Worm (Caenorhabditis elegans) whole organism, young adult: ENCODE data around the gene nlp-18.

Experiments
- F49E8.2 ChIP-seq: sonication (generic microtip); optimal IDR thresholded peaks from 3 replicates; lab custom pipeline; 2017; ENCODE audit warnings: missing genetic modification characterization, mild to moderate bottlenecking, missing compliant biosample characterization, antibody characterized with exemption, moderate library complexity; ENCODE audit not compliant: insufficient read depth
- F55B11.4 ChIP-seq: sonication (generic microtip); optimal IDR thresholded peaks from 2 replicates; lab custom pipeline; 2016; ENCODE audit warnings: missing compliant biosample characterization, missing genetic modification characterization, borderline replicate concordance; ENCODE audit not compliant: insufficient read depth
- Y53F4B.3 ChIP-seq: fragments of 200-800 bp; sonication (Bioruptor generic); IDR thresholded peaks from 2 replicates; pipeline ENCODE4 v1.3.6; 2022; ENCODE audit warnings: missing genetic modification reagents, missing genetic modification characterization, missing compliant biosample characterization
- Y53G8AR.9 ChIP-seq: fragments of 200-800 bp; sonication (Bioruptor generic); conservative IDR thresholded peaks from 2 replicates; pipeline ENCODE4 v1.3.6; 2022; ENCODE audit warnings: missing genetic modification reagents, missing genetic modification characterization, missing compliant biosample characterization
- Y67H2A.10 ChIP-seq: fragments of 200-800 bp; sonication (Bioruptor generic); conservative IDR thresholded peaks from 2 replicates; pipeline ENCODE4 v1.3.6; 2022; ENCODE audit warnings: missing genetic modification reagents, missing genetic modification characterization, missing compliant biosample characterization
- Y95B8A.8 ChIP-seq: fragments of 200-800 bp; sonication (Bioruptor generic); IDR thresholded peaks from 2 replicates; pipeline ENCODE4 v1.3.6; 2022; ENCODE audit warnings: missing genetic modification reagents, missing genetic modification characterization, missing compliant biosample characterization
- atf-7 ChIP-seq: sonication (generic microtip); optimal IDR thresholded peaks from 2 replicates; lab custom pipeline; 2017; ENCODE audit warnings: mild to moderate bottlenecking, missing genetic modification characterization, missing compliant biosample characterization
- attf-3 ChIP-seq: fragments of 200-800 bp; sonication (Bioruptor generic); conservative IDR thresholded peaks from 2 replicates; pipeline ENCODE4 v1.3.6; 2022; ENCODE audit warnings: missing genetic modification reagents, missing genetic modification characterization, missing compliant biosample characterization
- ccch-3 ChIP-seq: fragments of 200-800 bp; sonication (Bioruptor generic); optimal IDR thresholded peaks from 2 replicates; lab custom pipeline; 2018; ENCODE audit warnings: mild to moderate bottlenecking, missing genetic modification characterization, missing compliant biosample characterization
- cebp-1 ChIP-seq, 2 experiments: fragments of 200-800 bp in 1 of 2; sonication (Bioruptor generic) in 1 of 2; sonication (generic microtip) in 1 of 2; IDR thresholded peaks in 1 of 2; optimal IDR thresholded peaks in 1 of 2; 2 replicates each; pipeline versions ENCODE4 v1.3.6 to Lab custom; 2017 to 2022; ENCODE audit warnings: missing compliant biosample characterization in 2 of 2, missing genetic modification characterization in 2 of 2, mild to moderate bottlenecking in 1 of 2, missing genetic modification reagents in 1 of 2, moderate library complexity in 1 of 2
- ceh-91 ChIP-seq: fragments of 200-800 bp; sonication (Bioruptor generic); IDR thresholded peaks from 2 replicates; pipeline ENCODE4 v1.3.6; 2022; ENCODE audit warnings: missing genetic modification reagents, missing genetic modification characterization, missing compliant biosample characterization
- chd-7 ChIP-seq: sonication (generic microtip); optimal IDR thresholded peaks from 2 replicates; lab custom pipeline; 2016; ENCODE audit warnings: mild to moderate bottlenecking, missing genetic modification characterization, moderate library complexity, missing compliant biosample characterization
- dpff-1 ChIP-seq: sonication (generic microtip); optimal IDR thresholded peaks from 2 replicates; lab custom pipeline; 2017; ENCODE audit warnings: mild to moderate bottlenecking, missing genetic modification characterization, missing compliant biosample characterization
- efl-1 ChIP-seq: fragments of 150-350 bp; optimal IDR thresholded peaks from 2 replicates; lab custom pipeline; 2014; ENCODE audit warnings: missing biosample characterization, missing genetic modification reagents, missing genetic modification characterization
- egl-18 ChIP-seq: fragments of 200-800 bp; sonication (Bioruptor generic); IDR thresholded peaks from 2 replicates; pipeline ENCODE4 v1.3.6; 2022; ENCODE audit warnings: missing genetic modification reagents, missing genetic modification characterization, missing compliant biosample characterization
- hmg-1.2 ChIP-seq: fragments of 200-800 bp; sonication (Bioruptor generic); IDR thresholded peaks from 2 replicates; pipeline ENCODE4 v1.3.6; 2022; ENCODE audit warnings: missing genetic modification reagents, missing genetic modification characterization, missing compliant biosample characterization
- hsf-1 ChIP-seq: fragments of 200-800 bp; sonication (Bioruptor generic); IDR thresholded peaks from 2 replicates; pipeline ENCODE4 v1.3.6; 2022; ENCODE audit warnings: missing genetic modification reagents, missing genetic modification characterization, missing compliant biosample characterization
- let-526 ChIP-seq: fragments of 200-800 bp; sonication (Bioruptor generic); IDR thresholded peaks from 2 replicates; pipeline ENCODE4 v1.3.6; 2022; ENCODE audit warnings: missing genetic modification reagents, missing genetic modification characterization, missing compliant biosample characterization
- madf-10 ChIP-seq: sonication (generic microtip); optimal IDR thresholded peaks from 2 replicates; lab custom pipeline; 2016; ENCODE audit warnings: mild to moderate bottlenecking, missing genetic modification characterization, missing compliant biosample characterization
- mxl-1 ChIP-seq: sonication (generic microtip); optimal IDR thresholded peaks from 2 replicates; lab custom pipeline; 2016; ENCODE audit warnings: missing genetic modification characterization, missing compliant biosample characterization
- nfya-1 ChIP-seq: sonication (generic microtip); optimal IDR thresholded peaks from 2 replicates; lab custom pipeline; 2017; ENCODE audit warnings: antibody characterized with exemption, missing compliant biosample characterization, missing genetic modification characterization, borderline replicate concordance; ENCODE audit not compliant: insufficient read depth
- nhr-80 ChIP-seq: sonication (generic microtip); optimal IDR thresholded peaks from 2 replicates; lab custom pipeline; 2016; ENCODE audit warnings: missing genetic modification characterization, missing compliant biosample characterization
- pha-4 ChIP-seq: fragments of 150-350 bp; sonication (generic microtip); optimal IDR thresholded peaks from 2 replicates; lab custom pipeline; 2014; ENCODE audit warnings: missing biosample characterization, missing genetic modification reagents, missing genetic modification characterization
- rcor-1 ChIP-seq: fragments of 200-800 bp; sonication (Bioruptor generic); IDR thresholded peaks from 2 replicates; pipeline ENCODE4 v1.3.6; 2022; ENCODE audit warnings: missing genetic modification reagents, missing genetic modification characterization, missing compliant biosample characterization
- sdz-38 ChIP-seq: sonication (generic microtip); optimal IDR thresholded peaks from 2 replicates; lab custom pipeline; 2016; ENCODE audit warnings: missing genotype, missing genetic modification characterization, missing compliant biosample characterization
- sea-2 ChIP-seq: fragments of 200-800 bp; sonication (Bioruptor generic); IDR thresholded peaks from 2 replicates; pipeline ENCODE4 v1.3.6; 2022; ENCODE audit warnings: missing genetic modification characterization, missing compliant biosample characterization
- snpc-1.3 ChIP-seq: sonication (generic microtip); optimal IDR thresholded peaks from 2 replicates; lab custom pipeline; 2017; ENCODE audit warnings: missing genetic modification characterization, mild to moderate bottlenecking, missing compliant biosample characterization, antibody characterized with exemption, moderate library complexity, missing genotype, missing genetic modification reagents; ENCODE audit not compliant: insufficient read depth
- somi-1 ChIP-seq: fragments of 200-800 bp; sonication (Bioruptor generic); optimal IDR thresholded peaks from 2 replicates; lab custom pipeline; 2018; ENCODE audit warnings: mild to moderate bottlenecking, missing genetic modification characterization, missing compliant biosample characterization
- xnd-1 ChIP-seq: sonication (generic microtip); optimal IDR thresholded peaks from 2 replicates; lab custom pipeline; 2016; ENCODE audit warnings: missing genotype, missing genetic modification reagents, missing genetic modification characterization, missing compliant biosample characterization
- zim-3 ChIP-seq: sonication (generic microtip); optimal IDR thresholded peaks from 2 replicates; lab custom pipeline; 2017; ENCODE audit warnings: mild to moderate bottlenecking, missing genetic modification characterization, moderate library complexity, missing compliant biosample characterization
- ztf-18 ChIP-seq: sonication (generic microtip); optimal IDR thresholded peaks from 2 replicates; lab custom pipeline; 2016; ENCODE audit warnings: missing genotype, mild to moderate bottlenecking, missing genetic modification characterization, missing compliant biosample characterization
- ztf-28 ChIP-seq: fragments of 200-800 bp; sonication (Bioruptor generic); IDR thresholded peaks from 2 replicates; pipeline ENCODE4 v1.3.6; 2022; ENCODE audit warnings: missing genetic modification reagents, missing genetic modification characterization, missing compliant biosample characterization

The nlp-18 gene

DNA sequence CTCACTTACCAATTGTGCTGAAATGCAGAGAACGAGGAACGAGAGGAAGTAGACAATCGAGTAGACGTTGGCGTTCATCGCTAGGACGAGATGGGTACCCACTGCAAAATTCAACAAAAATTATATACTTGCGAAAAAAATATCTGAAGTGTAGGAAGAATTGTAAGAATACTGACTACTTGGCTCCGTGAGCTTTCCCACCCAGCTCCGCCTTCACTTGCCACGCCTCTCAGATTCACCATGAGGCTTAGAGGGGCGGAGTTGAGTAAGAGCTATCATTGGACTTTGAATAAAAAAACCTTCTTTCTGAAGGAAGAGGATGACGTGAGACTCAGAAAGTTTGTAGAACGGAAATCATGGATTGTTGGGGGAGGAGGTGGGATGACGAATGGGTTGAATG, at the start of gene nlp-18:
Gene nlp-18 (minus strand): TSS at position 101 of the 400 bp plus-strand sequence.
- no peak for TF ChIP-seq dpff-1 (tag; lab: Kevin White, UChicago)
- TF ChIP-seq egl-18 = no peak
- TF ChIP-seq xnd-1 (tag; lab: Kevin White, UChicago) = no peak
- TF ChIP-seq rcor-1 (GFP tag; lab: Robert Waterston, UW) = no peak
- no peak for TF ChIP-seq nfya-1 (tag; lab: Kevin White, UChicago)
- TF ChIP-seq zim-3 (tag; lab: Kevin White, UChicago) = no peak
- TF ChIP-seq attf-3 (GFP tag; lab: Robert Waterston, UW) = no peak
- TF ChIP-seq ztf-28 (GFP tag; lab: Robert Waterston, UW) = no peak
- TF ChIP-seq ccch-3 (GFP tag; lab: Kevin White, UChicago) = no peak
- TF ChIP-seq efl-1 (GFP tag; lab: Kevin White, UChicago) = no peak
- TF ChIP-seq atf-7 = no peak
- no peak for TF ChIP-seq sdz-38
- no peak for TF ChIP-seq pha-4 (tag; lab: Kevin White, UChicago)
- TF ChIP-seq somi-1 (GFP tag; lab: Kevin White, UChicago) = no peak
- TF ChIP-seq, all 124 proteins: peak for 0

DNA sequence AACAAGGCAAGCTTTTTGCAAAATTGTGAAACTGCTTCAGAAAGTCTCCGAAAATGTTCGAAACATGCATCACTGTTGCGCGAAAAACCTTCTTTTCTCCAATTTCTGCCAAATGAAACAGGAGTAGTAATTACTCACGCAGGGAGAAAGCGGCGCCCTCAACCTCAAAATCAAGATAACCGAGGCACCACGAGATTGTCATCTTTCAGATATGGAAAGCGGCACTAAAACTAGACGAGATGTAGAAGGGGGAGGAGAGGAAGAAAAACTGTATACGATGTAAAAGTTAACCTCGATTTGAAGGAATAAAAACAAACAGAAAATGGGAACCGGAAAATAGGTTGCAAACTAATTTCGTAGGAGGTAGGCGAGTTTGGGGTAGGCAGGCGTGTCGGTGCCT, 46.4 kb upstream of the nlp-18 start:
- TF ChIP-seq Y53G8AR.9 (GFP tag; lab: Robert Waterston, UW) (no peak), ztf-18 (tag; lab: Kevin White, UChicago) (no peak), nhr-80 (tag; lab: Kevin White, UChicago) (no peak), hmg-1.2 (no peak), Y95B8A.8 (GFP tag; lab: Robert Waterston, UW) (no peak), mxl-1 (tag; lab: Kevin White, UChicago) (no peak)

DNA sequence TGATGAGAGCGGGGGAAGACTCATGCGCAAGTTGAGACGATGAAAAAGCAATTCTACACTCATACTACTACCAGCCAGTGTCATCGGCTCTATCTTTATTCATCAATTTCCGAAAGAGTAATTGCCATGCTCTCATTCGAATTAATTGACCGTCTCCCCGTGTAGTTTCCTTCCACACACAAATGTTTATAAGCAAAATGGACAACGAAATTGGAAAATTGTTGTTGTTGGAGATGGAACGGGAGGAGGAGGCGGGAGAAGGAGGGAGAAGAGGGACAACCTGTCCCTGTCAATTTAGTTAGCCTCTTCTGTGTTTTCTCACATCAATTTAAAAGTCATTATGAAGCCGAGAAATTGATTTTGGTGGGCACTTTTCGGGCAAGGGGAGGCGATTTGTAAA, 42.4 kb upstream of the nlp-18 start:
- TF ChIP-seq attf-3 (GFP tag; lab: Robert Waterston, UW) (no peak), F49E8.2 (tag; lab: Kevin White, UChicago) (no peak), hsf-1 (GFP tag; lab: Robert Waterston, UW) (no peak), let-526 (GFP tag; lab: Robert Waterston, UW) (no peak), rcor-1 (GFP tag; lab: Robert Waterston, UW) (no peak), snpc-1.3 (tag; lab: Kevin White, UChicago) (no peak), efl-1 (GFP tag; lab: Kevin White, UChicago) (no peak), Y53F4B.3 (GFP tag; lab: Robert Waterston, UW) (no peak), ceh-91 (GFP tag; lab: Robert Waterston, UW) (no peak), cebp-1 (GFP tag; IDR thresholded peaks at IDR 0.05; lab: Robert Waterston, UW) (no peak), cebp-1 (tag; optimal IDR thresholded peaks at IDR 0.05; lab: Kevin White, UChicago) (no peak), Y95B8A.8 (GFP tag; lab: Robert Waterston, UW) (no peak), nfya-1 (tag; lab: Kevin White, UChicago) (no peak), mxl-1 (tag; lab: Kevin White, UChicago) (no peak), chd-7 (no peak), Y67H2A.10 (GFP tag; lab: Robert Waterston, UW) (no peak), F55B11.4 (tag; lab: Kevin White, UChicago) (no peak), ccch-3 (GFP tag; lab: Kevin White, UChicago) (no peak), madf-10 (no peak)

DNA sequence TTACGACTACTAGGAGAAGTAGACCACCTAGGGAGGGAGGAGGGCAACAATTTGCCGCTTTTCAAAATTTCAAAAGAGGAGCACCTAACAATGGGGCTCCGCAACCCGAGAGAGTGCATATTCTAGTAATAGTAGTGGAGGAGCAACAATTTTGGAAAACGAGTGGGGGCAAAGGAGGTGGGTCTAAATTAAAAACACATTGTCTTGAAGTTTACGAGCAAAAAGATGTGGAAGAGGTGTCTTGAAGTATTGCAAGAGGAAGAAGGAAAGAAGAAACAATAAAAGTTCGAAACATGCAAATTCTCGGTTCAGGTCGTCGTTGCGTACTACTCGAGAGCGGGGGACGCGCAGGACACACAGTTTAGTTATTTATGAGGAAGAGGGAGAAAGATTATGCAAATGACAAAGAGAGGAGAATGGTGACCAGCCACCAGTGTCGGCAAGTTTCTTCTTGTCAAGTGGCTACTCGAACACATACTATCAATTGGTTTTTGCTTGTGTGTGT, 34.0 kb upstream of the nlp-18 start:
- TF ChIP-seq sea-2 (GFP tag; lab: Robert Waterston, UW) (no peak), hsf-1 (GFP tag; lab: Robert Waterston, UW) (0 out of 2 replicates have a peak, but pooled peaks have one; percentile 20)
